Worm (Caenorhabditis elegans) whole organism, L4 larva: ENCODE results near the gene Y71H2AM.14.

Experiments used
- F10B5.3 ChIP-seq: sonication (generic microtip); optimal IDR thresholded peaks from 2 replicates; lab custom pipeline; 2016; ENCODE audit warnings: mild to moderate bottlenecking, missing genetic modification characterization, missing compliant biosample characterization
- F37D6.2 ChIP-seq: sonication (generic microtip); optimal IDR thresholded peaks from 2 replicates; lab custom pipeline; 2016; ENCODE audit warnings: mild to moderate bottlenecking, missing genetic modification characterization, missing compliant biosample characterization
- T26A8.4 ChIP-seq: fragments of 200-800 bp; sonication (Bioruptor generic); IDR thresholded peaks from 2 replicates; pipeline ENCODE4 v1.3.6; 2022; ENCODE audit warnings: missing genetic modification characterization, missing compliant biosample characterization
- aha-1 ChIP-seq: fragments of 150-350 bp; peaks from one replicate; lab custom pipeline; 2014; ENCODE audit warnings: missing biosample characterization, missing genetic modification characterization
- ama-1 ChIP-seq: fragments of 150-350 bp; optimal IDR thresholded peaks from 2 replicates; lab custom pipeline; 2014; ENCODE audit warnings: inconsistent platforms, mixed read lengths
- ceh-20 ChIP-seq: fragments of 200-800 bp; sonication (Bioruptor generic); IDR thresholded peaks from 2 replicates; pipeline ENCODE4 v1.3.6; 2022; ENCODE audit warnings: missing genetic modification reagents, missing genetic modification characterization, missing compliant biosample characterization
- ceh-28 ChIP-seq: fragments of 150-350 bp; optimal IDR thresholded peaks from 2 replicates; lab custom pipeline; 2014; ENCODE audit warnings: missing biosample characterization, missing genetic modification reagents, missing genetic modification characterization
- ceh-62 ChIP-seq: sonication (generic microtip); optimal IDR thresholded peaks from 2 replicates; lab custom pipeline; 2017; ENCODE audit warnings: missing biosample characterization, missing genetic modification characterization
- ceh-82 ChIP-seq: sonication (generic microtip); optimal IDR thresholded peaks from 2 replicates; lab custom pipeline; 2017; ENCODE audit warnings: missing biosample characterization, missing genetic modification characterization
- ces-1 ChIP-seq: fragments of 150-350 bp; sonication (generic microtip); optimal IDR thresholded peaks from 4 replicates; lab custom pipeline; 2014; ENCODE audit warnings: missing biosample characterization, missing genetic modification reagents, missing genetic modification characterization
- cey-2 ChIP-seq: sonication (generic microtip); optimal IDR thresholded peaks from 3 replicates; lab custom pipeline; 2017; ENCODE audit warnings: missing genetic modification characterization, mild to moderate bottlenecking, missing compliant biosample characterization, antibody characterized with exemption, borderline replicate concordance; ENCODE audit not compliant: insufficient read depth
- daf-12 ChIP-seq: fragments of 150-350 bp; optimal IDR thresholded peaks from 2 replicates; lab custom pipeline; 2014; ENCODE audit warnings: missing biosample characterization, missing genetic modification reagents, missing genetic modification characterization
- daf-16 ChIP-seq, 3 experiments: sonication (generic microtip); optimal IDR thresholded peaks; 2 replicates each; lab custom pipeline; 2016 to 2017; ENCODE audit warnings: missing genetic modification characterization in 3 of 3, missing genetic modification reagents in 3 of 3, mild to moderate bottlenecking in 2 of 3, missing compliant biosample characterization in 2 of 3, missing biosample characterization in 1 of 3, moderate library complexity in 1 of 3
- dmd-9 ChIP-seq: fragments of 200-800 bp; sonication (Bioruptor generic); IDR thresholded peaks from 2 replicates; pipeline ENCODE4 v1.3.6; 2022; ENCODE audit warnings: missing genetic modification reagents, missing genetic modification characterization, missing compliant biosample characterization
- dpl-1 ChIP-seq: fragments of 150-350 bp; optimal IDR thresholded peaks from 2 replicates; lab custom pipeline; 2014; ENCODE audit warnings: missing biosample characterization, missing genetic modification reagents, missing genetic modification characterization
- duxl-1 ChIP-seq: sonication (generic microtip); optimal IDR thresholded peaks from 2 replicates; lab custom pipeline; 2016; ENCODE audit warnings: mild to moderate bottlenecking, missing genetic modification characterization, moderate library complexity, missing compliant biosample characterization; ENCODE audit not compliant: poor library complexity
- egl-43 ChIP-seq: fragments of 200-800 bp; sonication (Bioruptor generic); IDR thresholded peaks from 2 replicates; pipeline ENCODE4 v1.3.6; 2022; ENCODE audit warnings: missing genetic modification reagents, missing genetic modification characterization, missing compliant biosample characterization
- fkh-10 ChIP-seq: fragments of 150-350 bp; optimal IDR thresholded peaks from 2 replicates; lab custom pipeline; 2014; ENCODE audit warnings: missing biosample characterization, missing genetic modification reagents, missing genetic modification characterization
- hif-1 ChIP-seq, 2 experiments: sonication (generic microtip); optimal IDR thresholded peaks; 2 replicates each; lab custom pipeline; 2016 to 2017; ENCODE audit warnings: missing compliant biosample characterization in 2 of 2, missing genetic modification characterization in 2 of 2, missing genetic modification reagents in 2 of 2, missing genotype in 2 of 2, mild to moderate bottlenecking in 1 of 2
- hmg-1.1 ChIP-seq: fragments of 200-800 bp; sonication (Bioruptor generic); IDR thresholded peaks from 2 replicates; pipeline ENCODE4 v1.3.6; 2022; ENCODE audit warnings: missing genetic modification reagents, missing genetic modification characterization, missing compliant biosample characterization
- lin-15B ChIP-seq: fragments of 150-350 bp; sonication (generic microtip); optimal IDR thresholded peaks from 3 replicates; lab custom pipeline; 2014; ENCODE audit warnings: missing biosample characterization, missing genetic modification characterization
- lin-38 ChIP-seq: fragments of 200-800 bp; sonication (Bioruptor generic); IDR thresholded peaks from 2 replicates; pipeline ENCODE4 v1.3.6; 2022; ENCODE audit warnings: missing genetic modification reagents, missing genetic modification characterization, missing compliant biosample characterization
- lsy-2 ChIP-seq, 2 experiments: fragments of 150-350 bp in 1 of 2; sonication (generic microtip) in 1 of 2; optimal IDR thresholded peaks; 2 replicates each; lab custom pipeline; 2014 to 2017; ENCODE audit warnings: missing biosample characterization in 2 of 2, missing genetic modification characterization in 2 of 2
- mdl-1 ChIP-seq, 2 experiments: fragments of 150-350 bp in 1 of 2; sonication (generic microtip) in 1 of 2; optimal IDR thresholded peaks; 2 replicates each; lab custom pipeline; 2014 to 2017; ENCODE audit warnings: missing biosample characterization in 2 of 2, missing genetic modification characterization in 2 of 2
- mes-2 ChIP-seq: sonication (generic microtip); optimal IDR thresholded peaks from 2 replicates; lab custom pipeline; 2016; ENCODE audit warnings: missing genotype, mild to moderate bottlenecking, missing genetic modification characterization, missing compliant biosample characterization; ENCODE audit not compliant: poor library complexity, severe bottlenecking
- mxl-2 ChIP-seq: fragments of 200-800 bp; sonication (Bioruptor generic); conservative IDR thresholded peaks from 2 replicates; pipeline ENCODE4 v1.3.6; 2022; ENCODE audit warnings: missing genetic modification reagents, missing genetic modification characterization, missing compliant biosample characterization
- nhr-10 ChIP-seq: fragments of 150-350 bp; optimal IDR thresholded peaks from 2 replicates; lab custom pipeline; 2014; ENCODE audit warnings: missing biosample characterization, missing genetic modification characterization
- nhr-102 ChIP-seq: sonication (generic microtip); optimal IDR thresholded peaks from 2 replicates; lab custom pipeline; 2016; ENCODE audit warnings: mild to moderate bottlenecking, missing genetic modification characterization, moderate library complexity, missing compliant biosample characterization
- nhr-11 ChIP-seq: fragments of 150-350 bp; optimal IDR thresholded peaks from 2 replicates; lab custom pipeline; 2014; ENCODE audit warnings: missing biosample characterization, missing genetic modification characterization
- nhr-25 ChIP-seq: sonication (generic microtip); optimal IDR thresholded peaks from 2 replicates; lab custom pipeline; 2017; ENCODE audit warnings: missing genetic modification characterization, mild to moderate bottlenecking, missing compliant biosample characterization, antibody characterized with exemption, moderate library complexity, borderline replicate concordance; ENCODE audit not compliant: insufficient read depth
- nhr-77 ChIP-seq: fragments of 150-350 bp; optimal IDR thresholded peaks from 2 replicates; lab custom pipeline; 2014; ENCODE audit warnings: missing biosample characterization, missing genetic modification characterization
- php-3 ChIP-seq: fragments of 200-800 bp; sonication (Bioruptor generic); IDR thresholded peaks from 2 replicates; pipeline ENCODE4 v1.3.6; 2022; ENCODE audit warnings: missing genetic modification reagents, missing genetic modification characterization, missing compliant biosample characterization
- rbr-2 ChIP-seq: sonication (generic microtip); optimal IDR thresholded peaks from 2 replicates; lab custom pipeline; 2016; ENCODE audit warnings: missing genotype, missing genetic modification characterization, missing compliant biosample characterization
- sdz-12 ChIP-seq: fragments of 200-800 bp; sonication (Bioruptor generic); optimal IDR thresholded peaks from 2 replicates; lab custom pipeline; 2018; ENCODE audit warnings: mild to moderate bottlenecking, missing genetic modification characterization, missing compliant biosample characterization
- set-16 ChIP-seq: fragments of 200-800 bp; sonication (Bioruptor generic); IDR thresholded peaks from 2 replicates; pipeline ENCODE4 v1.3.6; 2022; ENCODE audit warnings: missing genetic modification reagents, missing genetic modification characterization, missing compliant biosample characterization
- skn-1 ChIP-seq: fragments of 150-350 bp; optimal IDR thresholded peaks from 2 replicates; lab custom pipeline; 2014; ENCODE audit warnings: missing biosample characterization, missing genetic modification characterization
- spr-1 ChIP-seq: sonication (generic microtip); optimal IDR thresholded peaks from 2 replicates; lab custom pipeline; 2016; ENCODE audit warnings: mild to moderate bottlenecking, missing genetic modification characterization, missing compliant biosample characterization
- spr-3 ChIP-seq: fragments of 200-800 bp; sonication (Bioruptor generic); optimal IDR thresholded peaks from 2 replicates; lab custom pipeline; 2018; ENCODE audit warnings: mild to moderate bottlenecking, missing genetic modification characterization, missing compliant biosample characterization
- unc-62 ChIP-seq, 3 experiments: fragments of 150-350 bp in 1 of 3; sonication (generic microtip); optimal IDR thresholded peaks in 2 of 3; peaks in 1 of 3; 1 replicate in 1 of 3; 2 replicates in 2 of 3; lab custom pipeline; 2014 to 2017; ENCODE audit warnings: missing biosample characterization in 3 of 3, missing genetic modification characterization in 3 of 3, missing genetic modification reagents in 3 of 3, missing genotype in 1 of 3
- vab-7 ChIP-seq: fragments of 200-800 bp; sonication (Bioruptor generic); IDR thresholded peaks from 2 replicates; pipeline ENCODE4 v1.3.6; 2022; ENCODE audit warnings: missing genetic modification reagents, missing genetic modification characterization, missing compliant biosample characterization
- zag-1 ChIP-seq: fragments of 150-350 bp; optimal IDR thresholded peaks from 2 replicates; lab custom pipeline; 2014; ENCODE audit warnings: missing biosample characterization, missing genetic modification characterization
- zfp-2 ChIP-seq: sonication (generic microtip); optimal IDR thresholded peaks from 2 replicates; lab custom pipeline; 2016; ENCODE audit warnings: mild to moderate bottlenecking, missing genetic modification characterization, missing compliant biosample characterization
- zfp-3 ChIP-seq: fragments of 200-800 bp; sonication (Bioruptor generic); conservative IDR thresholded peaks from 2 replicates; pipeline ENCODE4 v1.3.6; 2022; ENCODE audit warnings: missing genetic modification reagents, missing genetic modification characterization, missing compliant biosample characterization
- zip-2 ChIP-seq: fragments of 150-350 bp; optimal IDR thresholded peaks from 2 replicates; lab custom pipeline; 2014; ENCODE audit warnings: missing biosample characterization, missing genetic modification characterization
- ztf-11 ChIP-seq: fragments of 150-350 bp; optimal IDR thresholded peaks from 2 replicates; lab custom pipeline; 2014; ENCODE audit warnings: missing biosample characterization, missing genetic modification characterization
- ztf-7 ChIP-seq: fragments of 150-350 bp; optimal IDR thresholded peaks from 2 replicates; lab custom pipeline; 2014; ENCODE audit warnings: missing biosample characterization, missing genetic modification characterization

The Y71H2AM.14 gene

DNA sequence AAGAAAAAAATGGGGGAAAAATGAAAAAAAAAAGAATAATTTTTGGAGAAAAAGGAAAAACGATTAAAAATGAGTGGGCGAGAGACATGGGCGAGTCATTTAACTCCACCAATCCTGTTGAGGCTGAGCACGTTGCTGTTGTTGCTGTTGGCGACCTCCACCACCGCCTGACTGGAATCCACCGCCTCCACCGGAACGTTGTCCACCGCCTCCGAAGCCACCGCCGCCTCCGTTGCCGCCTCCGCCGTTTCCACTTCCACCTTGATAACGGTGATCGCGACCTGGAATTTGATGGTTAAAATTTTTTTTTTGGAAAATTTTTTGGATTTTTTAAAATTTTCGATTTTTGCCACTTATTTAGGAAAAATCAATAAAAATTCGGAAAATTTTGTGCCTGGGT, 24.3 kb upstream of the Y71H2AM.14 start:
- TF ChIP-seq set-16 (GFP tag; lab: Robert Waterston, UW): peak; percentile 85
- 0 out of 2 replicates have a peak, but pooled peaks have one; percentile 7 for TF ChIP-seq egl-43 (GFP tag; lab: Robert Waterston, UW)
- TF ChIP-seq nhr-10 (tag; lab: Kevin White, UChicago): no peak

DNA sequence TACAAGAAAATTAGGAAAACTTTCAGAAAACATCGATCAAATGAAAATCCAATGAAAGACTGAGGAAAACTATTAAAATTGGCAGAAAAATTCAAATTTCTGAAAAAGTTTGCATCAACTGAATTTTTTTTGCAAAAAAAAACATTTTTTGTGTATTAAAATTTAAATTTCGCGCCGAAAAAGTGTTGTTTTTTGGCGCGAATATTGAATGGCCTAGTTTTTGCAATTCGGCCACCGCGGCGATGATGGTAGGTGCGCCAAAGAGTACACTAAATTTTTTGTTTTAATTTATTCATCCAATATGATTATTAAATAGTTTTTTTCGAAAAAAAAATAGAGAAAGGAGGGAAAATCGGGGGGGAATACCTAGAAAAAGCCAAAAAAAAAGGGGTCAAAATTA, 22.6 kb upstream of the Y71H2AM.14 start:
- TF ChIP-seq unc-62 (GFP tag; optimal IDR thresholded peaks at IDR 0.05 in 1 of 2; lab: Kevin White, UChicago) (no peak), unc-62 (tag; optimal IDR thresholded peaks at IDR 0.05; lab: Kevin White, UChicago) (no peak), cey-2 (no peak), vab-7 (GFP tag; lab: Robert Waterston, UW) (no peak), aha-1 (tag; lab: Kevin White, UChicago) (peak; percentile 78), dpl-1 (GFP tag; lab: Kevin White, UChicago) (peak; percentile 10), zfp-3 (no peak), zag-1 (no peak), ceh-28 (tag; lab: Kevin White, UChicago) (no peak)

DNA sequence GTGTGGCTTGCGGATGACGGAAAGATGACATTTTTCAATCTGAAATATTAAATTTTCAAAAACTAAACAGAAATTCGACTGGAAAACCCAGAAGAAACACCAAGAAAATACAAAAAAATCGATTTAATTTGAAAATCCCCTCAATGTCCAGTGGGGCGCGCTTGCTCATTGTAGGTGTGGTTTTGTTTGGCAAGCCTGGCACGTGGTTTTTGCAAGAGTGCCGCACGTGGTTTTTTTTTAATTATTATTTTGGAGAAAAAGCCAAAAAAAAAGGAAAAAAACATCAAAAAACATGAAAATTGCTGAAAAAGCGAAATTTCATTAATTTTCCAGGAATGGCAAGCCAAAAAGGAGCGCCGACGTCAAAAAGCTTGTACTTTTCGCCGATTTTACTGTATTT, 22.2 kb upstream of the Y71H2AM.14 start, which contains the start of gene swsn-3:
Gene swsn-3 (minus strand): TSS at position 45 of the 400 bp plus-strand sequence.
- TF ChIP-seq nhr-11 (tag; lab: Kevin White, UChicago) (peak; percentile 7), zfp-2 (peak; percentile 42), zip-2 (tag; lab: Kevin White, UChicago) (peak; percentile 45), ceh-20 (GFP tag; lab: Robert Waterston, UW) (no peak), F10B5.3 (peak; percentile 13), dmd-9 (GFP tag; lab: Robert Waterston, UW) (no peak), sdz-12 (GFP tag; lab: Kevin White, UChicago) (peak; percentile 16), nhr-10 (tag; lab: Kevin White, UChicago) (peak; percentile 46), hmg-1.1 (GFP tag; lab: Robert Waterston, UW) (peak; percentile 77), php-3 (GFP tag; lab: Robert Waterston, UW) (0 out of 2 replicates have a peak, but pooled peaks have one; percentile 20), fkh-10 (GFP tag; lab: Kevin White, UChicago) (peak; percentile 18), lin-38 (peak; percentile 97), ces-1 (GFP tag; lab: Kevin White, UChicago) (peak; percentile 27), skn-1 (tag; lab: Kevin White, UChicago) (no peak), ceh-82 (tag; lab: Kevin White, UChicago) (no peak), nhr-102 (tag; lab: Kevin White, UChicago) (peak; percentile 70), vab-7 (GFP tag; lab: Robert Waterston, UW) (peak; percentile 74), nhr-25 (tag; lab: Kevin White, UChicago) (peak; percentile 48), ztf-11 (tag; lab: Kevin White, UChicago) (no peak), duxl-1 (tag; lab: Kevin White, UChicago) (peak; percentile 92), ceh-28 (tag; lab: Kevin White, UChicago) (peak; percentile 53), lsy-2 (tag; optimal IDR thresholded peaks at IDR 0.05; lab: Kevin White, UChicago) (peak; percentile 20 to 94), T26A8.4 (GFP tag; lab: Robert Waterston, UW) (peak; percentile 73), mdl-1 (tag; optimal IDR thresholded peaks at IDR 0.05; lab: Kevin White, UChicago) (peak; percentile 25 to 63), spr-1 (peak; percentile 68), mxl-2 (GFP tag; lab: Robert Waterston, UW) (0 out of 2 replicates have a peak, but pooled peaks have one; percentile 19), nhr-77 (tag; lab: Kevin White, UChicago) (peak; percentile 65), spr-3 (GFP tag; lab: Kevin White, UChicago) (peak; percentile 48), F37D6.2 (tag; lab: Kevin White, UChicago) (peak; percentile 65), ztf-7 (tag; lab: Kevin White, UChicago) (no peak), lin-15B (tag; lab: Kevin White, UChicago) (peak; percentile 74), daf-12 (tag; lab: Kevin White, UChicago) (no peak), daf-16 (GFP tag; optimal IDR thresholded peaks at IDR 0.05; lab: Kevin White, UChicago) (peak in 1 of 2 experiments; percentile 36), daf-16 (tag; optimal IDR thresholded peaks at IDR 0.05; lab: Kevin White, UChicago) (peak; percentile 54), ama-1 (lab: Kevin White, UChicago) (no peak), mes-2 (peak; percentile 96), ceh-62 (no peak), hif-1 (tag; optimal IDR thresholded peaks at IDR 0.05; lab: Kevin White, UChicago) (peak in 1 of 2 experiments; percentile 68), rbr-2 (tag; lab: Kevin White, UChicago) (peak; percentile 85)
